Worm (Caenorhabditis elegans): ENCODE measurements around the gene Y49F6B.6.

The Y49F6B.6 gene

DNA sequence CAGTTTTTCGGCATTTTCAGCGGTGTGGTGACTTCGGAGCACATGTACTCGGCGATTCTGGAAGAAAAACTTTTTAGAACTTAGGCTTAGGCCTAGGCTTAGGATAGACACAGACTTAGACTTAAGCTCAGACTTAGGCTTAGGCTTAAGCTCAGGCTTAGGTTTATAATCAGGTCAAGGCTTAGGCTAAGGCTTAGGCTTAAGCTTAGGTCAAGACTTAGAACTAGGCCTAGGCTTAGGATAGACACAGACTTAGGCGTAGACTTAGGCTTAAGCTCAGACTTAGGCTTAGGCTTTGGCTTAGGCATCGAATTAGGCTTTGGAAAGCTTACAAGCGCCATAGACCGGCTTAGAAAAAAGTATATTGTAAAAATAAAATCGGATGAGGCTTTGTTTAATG, 3.6 kb downstream of the Y49F6B.6 start (continued):
- TF ChIP-seq hlh-17 (GFP tag; optimal IDR thresholded peaks at IDR 0.05; ENCODE audit: borderline replicate concordance) (no peak), pag-3 (tag; optimal IDR thresholded peaks at IDR 0.05; ENCODE audit: borderline replicate concordance, insufficient read depth) (no peak)

DNA sequence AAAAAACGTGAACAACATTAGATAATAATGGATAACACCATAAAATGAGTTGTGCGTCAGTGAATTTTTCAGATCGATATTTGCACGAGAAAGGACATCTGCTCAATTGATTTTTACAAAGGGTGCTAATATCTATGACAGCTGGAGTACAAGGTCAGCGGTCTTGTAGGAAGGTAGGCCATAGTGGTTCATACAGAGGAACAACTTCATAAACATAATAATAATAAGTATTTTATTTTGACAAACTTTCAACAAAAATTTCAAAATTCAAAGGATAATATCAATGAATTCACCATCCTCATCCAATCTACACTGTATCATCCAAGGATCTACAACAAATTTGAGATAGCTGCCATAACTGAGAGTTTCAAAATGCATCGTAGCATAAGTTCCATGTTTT, 4.3 kb downstream of the Y49F6B.6 start, which contains the start of gene fbxb-104:
Gene fbxb-104 (minus strand): TSS at position 101 of the 400 bp plus-strand sequence.
- TF ChIP-seq C34B4.2 (tag; optimal IDR thresholded peaks at IDR 0.05) (no peak), lin-15B (tag; optimal IDR thresholded peaks at IDR 0.05) (no peak), lin-14 (GFP tag; optimal IDR thresholded peaks at IDR 0.05) (no peak), fkh-8 (tag; optimal IDR thresholded peaks at IDR 0.05) (no peak), zip-4 (GFP tag; optimal IDR thresholded peaks at IDR 0.05) (no peak), lsy-2 (tag; optimal IDR thresholded peaks at IDR 0.05) (no peak), lin-13 (GFP tag; optimal IDR thresholded peaks at IDR 0.05) (no peak), swsn-7 (tag; optimal IDR thresholded peaks at IDR 0.05) (no peak), hlh-17 (GFP tag; optimal IDR thresholded peaks at IDR 0.05; ENCODE audit: borderline replicate concordance) (no peak), nhr-71 (tag; optimal IDR thresholded peaks at IDR 0.05) (no peak), ceh-82 (tag; optimal IDR thresholded peaks at IDR 0.05) (no peak), zag-1 (tag; optimal IDR thresholded peaks at IDR 0.05) (no peak), efl-1 (optimal IDR thresholded peaks at IDR 0.05) (no peak), efl-1 (GFP tag; optimal IDR thresholded peaks at IDR 0.05 in 1 of 2) (no peak), aha-1 (tag; optimal IDR thresholded peaks at IDR 0.05) (no peak), ets-5 (GFP tag; IDR thresholded peaks at IDR 0.05) (no peak)

DNA sequence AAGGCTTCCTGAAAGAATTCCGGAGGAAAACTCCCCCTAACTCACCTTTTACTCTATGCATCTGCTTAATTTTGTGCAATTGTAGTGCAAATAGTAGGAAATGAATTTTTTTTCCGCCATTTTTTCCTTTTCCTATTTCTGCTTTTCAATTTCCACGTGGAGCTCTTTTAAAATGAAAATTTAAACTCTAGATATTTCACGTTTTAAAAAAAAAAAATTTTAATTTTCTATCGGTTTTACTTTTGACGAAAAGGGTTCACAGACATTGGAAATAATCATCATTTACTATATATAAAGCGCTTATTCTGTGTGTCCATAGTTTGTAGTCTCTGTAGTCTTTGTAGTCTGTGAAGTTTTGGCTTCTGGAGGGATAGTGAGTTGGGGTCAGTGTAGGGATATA, 8.7 kb downstream of the Y49F6B.6 start, which contains the start of gene Y49F6B.8:
Gene Y49F6B.8 (minus strand): TSS at position 101 of the 400 bp plus-strand sequence.
- TF ChIP-seq pqm-1 (tag; optimal IDR thresholded peaks at IDR 0.05) (no peak), ceh-88 (GFP tag; IDR thresholded peaks at IDR 0.05) (no peak), nhr-19 (GFP tag; conservative IDR thresholded peaks at IDR 0.05) (no peak), snu-23 (GFP tag; optimal IDR thresholded peaks at IDR 0.05) (no peak), unc-30 (tag; optimal IDR thresholded peaks at IDR 0.05) (no peak), C34B4.2 (tag; optimal IDR thresholded peaks at IDR 0.05) (no peak), fkh-10 (GFP tag; optimal IDR thresholded peaks at IDR 0.05) (no peak)

DNA sequence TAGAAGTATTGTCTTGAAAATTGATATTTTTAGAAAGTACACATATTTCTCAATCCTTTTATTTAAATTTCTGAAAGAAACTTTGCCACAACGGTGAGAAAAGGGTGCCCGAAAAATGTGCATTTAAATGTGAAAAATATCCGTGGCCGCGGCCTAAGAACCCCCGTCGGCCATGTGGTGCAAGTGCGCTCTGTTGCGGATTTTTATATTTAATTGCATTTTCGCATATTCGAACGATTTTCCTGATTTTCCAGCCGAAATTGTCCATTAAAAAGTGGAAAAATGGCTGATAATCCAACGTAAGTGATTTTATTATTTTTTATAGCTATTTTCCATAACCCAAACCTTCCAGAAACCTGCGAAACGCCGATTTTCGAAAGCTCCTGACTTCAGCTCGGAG, 9.3 kb downstream of the Y49F6B.6 start, which contains the start of gene smu-2:
Gene smu-2 (plus strand): TSS at position 178 of the 400 bp plus-strand sequence.
- TF ChIP-seq C04F5.9 (tag; optimal IDR thresholded peaks at IDR 0.05) (peak; percentile 67), rnt-1 (tag; optimal IDR thresholded peaks at IDR 0.05) (peak; percentile 97), mab-9 (GFP tag; IDR thresholded peaks at IDR 0.05) (peak; percentile 54), lsy-2 (tag; optimal IDR thresholded peaks at IDR 0.05) (peak; percentile 69 to 75), fkh-4 (tag; optimal IDR thresholded peaks at IDR 0.05; ENCODE audit: borderline replicate concordance) (peak; percentile 82), fkh-10 (GFP tag; optimal IDR thresholded peaks at IDR 0.05) (peak; percentile 44), unc-98 (GFP tag; IDR thresholded peaks at IDR 0.05) (peak; percentile 68), lin-13 (GFP tag; optimal IDR thresholded peaks at IDR 0.05) (peak; percentile 28), sptf-1 (tag; optimal IDR thresholded peaks at IDR 0.05) (no peak), ztf-11 (tag; optimal IDR thresholded peaks at IDR 0.05) (peak in 1 of 2 experiments; percentile 77), jun-1 (tag; optimal IDR thresholded peaks at IDR 0.05) (no peak), zag-1 (tag; optimal IDR thresholded peaks at IDR 0.05) (no peak), C16A3.4 (tag; optimal IDR thresholded peaks at IDR 0.05) (peak; percentile 56), xbp-1 (tag; optimal IDR thresholded peaks at IDR 0.05) (peak; percentile 62), pax-3 (tag; optimal IDR thresholded peaks at IDR 0.05) (peak; percentile 62), isw-1 (GFP tag; IDR thresholded peaks at IDR 0.05) (peak; percentile 68), ets-5 (GFP tag; IDR thresholded peaks at IDR 0.05) (no peak), tbx-2 (tag; optimal IDR thresholded peaks at IDR 0.05) (peak; percentile 71), Y116A8C.19 (tag; optimal IDR thresholded peaks at IDR 0.05; ENCODE audit: borderline replicate concordance) (no peak), nhr-20 (tag; optimal IDR thresholded peaks at IDR 0.05) (peak; percentile 56), hpl-2 (GFP tag; optimal IDR thresholded peaks at IDR 0.05) (no peak), nhr-28 (tag; optimal IDR thresholded peaks at IDR 0.05) (no peak), sup-37 (GFP tag; optimal IDR thresholded peaks at IDR 0.05) (no peak), ceh-82 (tag; optimal IDR thresholded peaks at IDR 0.05) (peak; percentile 24 to 81 (median 55)), efl-1 (optimal IDR thresholded peaks at IDR 0.05) (peak; percentile 71 to 73), efl-1 (GFP tag; optimal IDR thresholded peaks at IDR 0.05 in 1 of 2) (peak; percentile 71 to 96), aha-1 (tag; optimal IDR thresholded peaks at IDR 0.05) (no peak), lin-39 (tag; optimal IDR thresholded peaks at IDR 0.05) (peak; percentile 1), nhr-77 (tag; optimal IDR thresholded peaks at IDR 0.05) (no peak), nhr-90 (tag; optimal IDR thresholded peaks at IDR 0.05; ENCODE audit: poor library complexity) (peak; percentile 68), nhr-237 (tag; optimal IDR thresholded peaks at IDR 0.05) (peak; percentile 39), unc-86 (tag; optimal IDR thresholded peaks at IDR 0.05) (peak; percentile 49)

Measured in whole organism, L1 larva.